Fruit fly (Drosophila melanogaster) whole organism, embryonic: Measurements from ENCODE around the gene Apoltp.

Source experiments
- Abd-B ChIP-seq: fragments of 200-800 bp; sonication (Bioruptor generic); optimal IDR thresholded peaks from 2 replicates; lab custom pipeline; 2018; ENCODE audit warnings: missing biosample characterization, mild to moderate bottlenecking, missing genetic modification characterization, moderate library complexity
- Blimp-1 ChIP-seq: fragments of 200-800 bp; sonication (Bioruptor generic); optimal IDR thresholded peaks from 3 replicates; lab custom pipeline; 2018; ENCODE audit warnings: missing biosample characterization, missing genetic modification characterization, mild to moderate bottlenecking, moderate library complexity, missing genetic modification reagents
- CG11695 ChIP-seq: fragments of 200-800 bp; sonication (Bioruptor generic); IDR thresholded peaks from 3 replicates; pipeline ENCODE4 v1.3.6; 2022; ENCODE audit warnings: missing biosample characterization, missing genetic modification characterization
- CG11723 ChIP-seq: fragments of 200-800 bp; sonication (Bioruptor generic); optimal IDR thresholded peaks from 2 replicates; lab custom pipeline; 2017; ENCODE audit warnings: missing biosample characterization, mild to moderate bottlenecking, missing genetic modification characterization
- CG12299 ChIP-seq: fragments of 200-800 bp; sonication (Bioruptor generic); optimal IDR thresholded peaks from 2 replicates; lab custom pipeline; 2018; ENCODE audit warnings: missing biosample characterization, mild to moderate bottlenecking, missing genetic modification characterization
- CG13296 ChIP-seq: fragments of 200-800 bp; sonication (Bioruptor generic); optimal IDR thresholded peaks from 3 replicates; lab custom pipeline; 2018; ENCODE audit warnings: missing biosample characterization, mild to moderate bottlenecking, missing genetic modification characterization
- CG13424 ChIP-seq: fragments of 200-800 bp; sonication (Bioruptor generic); optimal IDR thresholded peaks from 2 replicates; lab custom pipeline; 2019; ENCODE audit warnings: missing biosample characterization, mild to moderate bottlenecking, missing genetic modification characterization, moderate library complexity
- CG13894 ChIP-seq: fragments of 200-800 bp; sonication (Bioruptor generic); optimal IDR thresholded peaks from 3 replicates; lab custom pipeline; 2018; ENCODE audit warnings: missing biosample characterization, mild to moderate bottlenecking, missing genetic modification characterization, moderate library complexity
- CG1647 ChIP-seq: fragments of 200-800 bp; sonication (Bioruptor generic); optimal IDR thresholded peaks from 3 replicates; lab custom pipeline; 2016; ENCODE audit warnings: missing biosample characterization, missing genetic modification characterization
- CG16779 ChIP-seq: fragments of 200-800 bp; sonication (Bioruptor generic); IDR thresholded peaks from 2 replicates; pipeline ENCODE4 v1.3.6; 2022; ENCODE audit warnings: missing biosample characterization, missing genetic modification characterization
- CG16813 ChIP-seq: fragments of 200-800 bp; sonication (Bioruptor generic); IDR thresholded peaks from 3 replicates; pipeline ENCODE4 v1.3.6; 2022; ENCODE audit warnings: missing biosample characterization, missing genetic modification characterization; ENCODE audit not compliant: partially characterized antibody
- CG17359 ChIP-seq: fragments of 200-800 bp; sonication (Bioruptor generic); optimal IDR thresholded peaks from 3 replicates; lab custom pipeline; 2018; ENCODE audit warnings: missing biosample characterization, mild to moderate bottlenecking, missing genetic modification characterization, moderate library complexity
- CG17385 ChIP-seq: fragments of 200-800 bp; sonication (Bioruptor generic); optimal IDR thresholded peaks from 3 replicates; lab custom pipeline; 2018; ENCODE audit warnings: missing biosample characterization, mild to moderate bottlenecking, missing genetic modification characterization
- CG34376 ChIP-seq: fragments of 200-800 bp; sonication (Bioruptor generic); optimal IDR thresholded peaks from 2 replicates; lab custom pipeline; 2018; ENCODE audit warnings: missing biosample characterization, mild to moderate bottlenecking, missing genetic modification characterization
- CG4854 ChIP-seq: fragments of 200-800 bp; sonication (Bioruptor generic); optimal IDR thresholded peaks from 2 replicates; lab custom pipeline; 2016; ENCODE audit warnings: missing biosample characterization, missing genetic modification characterization, inconsistent platforms
- CG7372 ChIP-seq: fragments of 200-800 bp; sonication (Bioruptor generic); IDR thresholded peaks from 2 replicates; pipeline ENCODE4 v1.3.6; 2022; ENCODE audit warnings: missing biosample characterization, missing genetic modification characterization
- CG7987 ChIP-seq: fragments of 200-800 bp; sonication (Bioruptor generic); optimal IDR thresholded peaks from 2 replicates; lab custom pipeline; 2018; ENCODE audit warnings: missing biosample characterization, mild to moderate bottlenecking, missing genetic modification characterization, moderate library complexity
- CG8944 ChIP-seq: fragments of 200-800 bp; sonication (Bioruptor generic); optimal IDR thresholded peaks from 3 replicates; lab custom pipeline; 2016; ENCODE audit warnings: missing biosample characterization, missing genetic modification characterization
- CG9817 ChIP-seq: fragments of 200-800 bp; sonication (Bioruptor generic); optimal IDR thresholded peaks from 2 replicates; lab custom pipeline; 2018; ENCODE audit warnings: missing biosample characterization, mild to moderate bottlenecking, missing genetic modification characterization, moderate library complexity
- Doc3 ChIP-seq: fragments of 200-800 bp; sonication (Bioruptor generic); IDR thresholded peaks from 3 replicates; pipeline ENCODE4 v1.3.6; 2022; ENCODE audit warnings: missing biosample characterization, missing genetic modification characterization; ENCODE audit not compliant: partially characterized antibody
- Eip74EF ChIP-seq, 2 experiments: fragments of 200-800 bp in 1 of 2; fragments of >200 bp in 1 of 2; sonication (Bioruptor generic) in 1 of 2; optimal IDR thresholded peaks; 2 replicates each; lab custom pipeline; 2017 to 2019; ENCODE audit warnings: missing biosample characterization in 2 of 2, missing genetic modification characterization in 2 of 2, mild to moderate bottlenecking in 1 of 2, moderate library complexity in 1 of 2
- Fer3 ChIP-seq: fragments of 200-800 bp; sonication (Bioruptor generic); optimal IDR thresholded peaks from 2 replicates; lab custom pipeline; 2018; ENCODE audit warnings: missing biosample characterization, mild to moderate bottlenecking, missing genetic modification characterization, moderate library complexity
- HLH3B ChIP-seq: fragments of 200-800 bp; sonication (Bioruptor generic); IDR thresholded peaks from 2 replicates; pipeline ENCODE4 v1.3.6; 2022; ENCODE audit warnings: missing biosample characterization, missing genetic modification characterization
- Lhr ChIP-seq: fragments of 200-800 bp; sonication (Bioruptor generic); optimal IDR thresholded peaks from 3 replicates; lab custom pipeline; 2017; ENCODE audit warnings: mild to moderate bottlenecking, missing biosample characterization, missing genetic modification reagents, missing genetic modification characterization
- Lpt ChIP-seq: fragments of >200 bp; optimal IDR thresholded peaks from 2 replicates; lab custom pipeline; 2018; ENCODE audit warnings: missing biosample characterization, missing genetic modification characterization
- Max ChIP-seq: fragments of 200-800 bp; sonication (Bioruptor generic); optimal IDR thresholded peaks from 2 replicates; lab custom pipeline; 2016; ENCODE audit warnings: missing biosample characterization, mild to moderate bottlenecking, missing genetic modification characterization
- Meics ChIP-seq: fragments of 200-800 bp; sonication (Bioruptor generic); optimal IDR thresholded peaks from 2 replicates; lab custom pipeline; 2017; ENCODE audit warnings: missing biosample characterization, mild to moderate bottlenecking, missing genetic modification characterization
- Mrtf ChIP-seq: fragments of 200-800 bp; sonication (Bioruptor generic); IDR thresholded peaks from 3 replicates; pipeline ENCODE4 v1.3.6; 2022; ENCODE audit warnings: missing biosample characterization, missing genetic modification characterization
- Nf-YC ChIP-seq: fragments of 200-800 bp; optimal IDR thresholded peaks from 3 replicates; lab custom pipeline; 2019; ENCODE audit warnings: missing biosample characterization, mild to moderate bottlenecking, missing genetic modification characterization, moderate library complexity
- Six4 ChIP-seq: fragments of 200-800 bp; sonication (Bioruptor generic); optimal IDR thresholded peaks from 2 replicates; lab custom pipeline; 2016; ENCODE audit warnings: missing biosample characterization, missing genetic modification characterization
- TFAM ChIP-seq: fragments of 200-800 bp; sonication (Bioruptor generic); optimal IDR thresholded peaks from 2 replicates; lab custom pipeline; 2017; ENCODE audit warnings: missing biosample characterization, missing genetic modification characterization, inconsistent platforms
- Usf ChIP-seq: fragments of 200-800 bp; sonication (Bioruptor generic); optimal IDR thresholded peaks from 2 replicates; lab custom pipeline; 2017; ENCODE audit warnings: missing genotype, missing biosample characterization, missing genetic modification characterization
- ase ChIP-seq: fragments of 200-800 bp; sonication (Bioruptor generic); IDR thresholded peaks from 3 replicates; pipeline ENCODE4 v1.3.6; 2022; ENCODE audit warnings: missing biosample characterization, missing genetic modification characterization
- cg ChIP-seq: fragments of 200-800 bp; sonication (Bioruptor generic); optimal IDR thresholded peaks from 3 replicates; lab custom pipeline; 2019; ENCODE audit warnings: missing biosample characterization, mild to moderate bottlenecking, missing genetic modification characterization, moderate library complexity
- chif ChIP-seq, 2 experiments: fragments of 200-800 bp; sonication (Bioruptor generic); optimal IDR thresholded peaks; 3 replicates each; lab custom pipeline; 2016; ENCODE audit warnings: missing biosample characterization in 2 of 2, missing genetic modification characterization in 2 of 2
- dati ChIP-seq: fragments of 200-800 bp; sonication (Bioruptor generic); IDR thresholded peaks from 2 replicates; pipeline ENCODE4 v1.3.6; 2022; ENCODE audit warnings: missing biosample characterization, missing genetic modification characterization
- disco-r ChIP-seq: fragments of 200-800 bp; sonication (Bioruptor generic); optimal IDR thresholded peaks from 2 replicates; lab custom pipeline; 2016; ENCODE audit warnings: missing biosample characterization, missing genetic modification characterization
- fd96Cb ChIP-seq: fragments of 200-800 bp; sonication (Bioruptor generic); optimal IDR thresholded peaks from 2 replicates; lab custom pipeline; 2018; ENCODE audit warnings: missing biosample characterization, mild to moderate bottlenecking, missing genetic modification characterization, moderate library complexity
- fru ChIP-seq: fragments of >200 bp; optimal IDR thresholded peaks from 2 replicates; lab custom pipeline; 2017
- grn ChIP-seq: fragments of 200-800 bp; sonication (Bioruptor generic); optimal IDR thresholded peaks from 3 replicates; lab custom pipeline; 2017; ENCODE audit warnings: missing biosample characterization, missing genetic modification characterization
- gt ChIP-seq: fragments of 200-800 bp; sonication (Bioruptor generic); IDR thresholded peaks from 2 replicates; pipeline ENCODE4 v1.3.6; 2022; ENCODE audit warnings: missing biosample characterization, missing genetic modification characterization
- hb ChIP-seq: fragments of 200-800 bp; sonication (Bioruptor generic); IDR thresholded peaks from 3 replicates; pipeline ENCODE4 v1.3.6; 2022; ENCODE audit warnings: missing biosample characterization, missing genetic modification characterization; ENCODE audit not compliant: partially characterized antibody
- knrl ChIP-seq: fragments of 200-800 bp; sonication (Bioruptor generic); IDR thresholded peaks from 3 replicates; pipeline ENCODE4 v1.3.6; 2022; ENCODE audit warnings: missing biosample characterization, missing genetic modification characterization; ENCODE audit not compliant: partially characterized antibody
- luna ChIP-seq: fragments of 200-800 bp; sonication (Bioruptor generic); optimal IDR thresholded peaks from 2 replicates; lab custom pipeline; 2016; ENCODE audit warnings: missing biosample characterization, missing genetic modification characterization
- mam ChIP-seq: fragments of 200-800 bp; sonication (Bioruptor generic); optimal IDR thresholded peaks from 3 replicates; lab custom pipeline; 2016; ENCODE audit warnings: missing biosample characterization, missing genetic modification characterization
- pnt ChIP-seq: fragments of 200-800 bp; sonication (Bioruptor generic); optimal IDR thresholded peaks from 3 replicates; lab custom pipeline; 2016; ENCODE audit warnings: missing biosample characterization, missing genetic modification characterization
- repo ChIP-seq: fragments of 200-800 bp; sonication (Bioruptor generic); optimal IDR thresholded peaks from 2 replicates; lab custom pipeline; 2016; ENCODE audit warnings: missing biosample characterization, missing genetic modification characterization
- sens ChIP-seq: fragments of 200-800 bp; sonication (Bioruptor generic); peaks from one replicate; lab custom pipeline; 2016; ENCODE audit warnings: missing biosample characterization, missing genetic modification characterization
- slbo ChIP-seq: fragments of 200-800 bp; sonication (Bioruptor generic); IDR thresholded peaks from 2 replicates; pipeline ENCODE4 v1.3.6; 2022; ENCODE audit warnings: missing biosample characterization, missing genetic modification characterization
- ssp ChIP-seq: fragments of 200-800 bp; sonication (Bioruptor generic); IDR thresholded peaks from 2 replicates; pipeline ENCODE4 v1.3.6; 2022; ENCODE audit warnings: missing biosample characterization, missing genetic modification characterization
- vvl ChIP-seq: fragments of 200-800 bp; sonication (Bioruptor generic); IDR thresholded peaks from 2 replicates; pipeline ENCODE4 v1.3.6; 2022; ENCODE audit warnings: missing biosample characterization, missing genetic modification characterization

Apoltp gene

dm6 chr2L:9700454-9700853 is 66.5 kb downstream of the Apoltp start, which contains the start of gene pelo (continued):
- no peak for TF ChIP-seq TFAM
- peak; percentile 63 for TF ChIP-seq CG13894 (tag; lab: Kevin White, UChicago)
- TF ChIP-seq CG7372 (GFP tag; lab: Robert Waterston, UW): peak; percentile 33; the same call in 1 of the 2 replicates
- TF ChIP-seq sens (GFP tag; lab: Kevin White, UChicago): peak; percentile 69
- TF ChIP-seq mam: no peak
- TF ChIP-seq HLH3B (GFP tag; lab: Robert Waterston, UW): peak; percentile 54; the same call in 1 of the 2 replicates
- no peak for TF ChIP-seq gt (GFP tag; lab: Robert Waterston, UW)
- TF ChIP-seq dati (GFP tag; lab: Robert Waterston, UW): no peak
- no peak for TF ChIP-seq luna (GFP tag; lab: Kevin White, UChicago)
- peak; percentile 79 for TF ChIP-seq slbo (GFP tag; lab: Robert Waterston, UW)
- no peak for TF ChIP-seq Doc3 (GFP tag; lab: Robert Waterston, UW)
- TF ChIP-seq chif (GFP tag; optimal IDR thresholded peaks at IDR 0.05; lab: Kevin White, UChicago): no peak
- no peak for TF ChIP-seq Six4 (GFP tag; lab: Kevin White, UChicago)
- no peak for TF ChIP-seq fru (lab: Kevin White, UChicago)
- peak; percentile 69 for TF ChIP-seq Nf-YC
- peak; percentile 52 for TF ChIP-seq CG12299
- TF ChIP-seq disco-r: no peak
- TF ChIP-seq CG11723: peak; percentile 55
- peak; percentile 63 for TF ChIP-seq CG9817 (tag; lab: Kevin White, UChicago)
- TF ChIP-seq CG4854 (GFP tag; lab: Kevin White, UChicago): peak; percentile 42
- peak; percentile 50 for TF ChIP-seq CG17359 (tag; lab: Kevin White, UChicago)
- TF ChIP-seq Max (GFP tag; lab: Kevin White, UChicago): peak; percentile 88
- TF ChIP-seq Blimp-1 (GFP tag; lab: Kevin White, UChicago): peak; percentile 49
- TF ChIP-seq CG8944 (GFP tag; lab: Kevin White, UChicago): no peak
- TF ChIP-seq Mrtf (GFP tag; lab: Robert Waterston, UW): no peak
- peak; percentile 51 for TF ChIP-seq CG17385 (GFP tag; lab: Kevin White, UChicago)
- peak; percentile 60 for TF ChIP-seq Usf (GFP tag; lab: Kevin White, UChicago)
- TF ChIP-seq ase (GFP tag; lab: Robert Waterston, UW): peak; percentile 33; the same call in 1 of the 3 replicates
- TF ChIP-seq CG1647 (GFP tag; lab: Kevin White, UChicago): no peak
- TF ChIP-seq CG16813 (GFP tag; lab: Robert Waterston, UW): no peak
- TF ChIP-seq grn (GFP tag; lab: Kevin White, UChicago): peak; percentile 4
- TF ChIP-seq Eip74EF (GFP tag; optimal IDR thresholded peaks at IDR 0.05; lab: Kevin White, UChicago): peak in 1 of 2 experiments; percentile 33
- TF ChIP-seq CG11695 (GFP tag; lab: Robert Waterston, UW): peak; percentile 62; the same call in 2 of the 3 replicates
- TF ChIP-seq Lpt (GFP tag; lab: Kevin White, UChicago): no peak
- TF ChIP-seq repo (GFP tag; lab: Kevin White, UChicago): no peak
- peak; percentile 65 for TF ChIP-seq CG13296 (GFP tag; lab: Kevin White, UChicago)
- TF ChIP-seq Lhr (GFP tag; lab: Kevin White, UChicago): peak; percentile 66
- no peak for TF ChIP-seq hb (GFP tag; lab: Robert Waterston, UW)
- peak; percentile 22 for TF ChIP-seq Abd-B (GFP tag; lab: Kevin White, UChicago)
- TF ChIP-seq knrl: no peak; the same call in 2 of the 3 replicates
- TF ChIP-seq CG13424 (tag; lab: Kevin White, UChicago): peak; percentile 71
- no peak for TF ChIP-seq cg (GFP tag; lab: Kevin White, UChicago)
- TF ChIP-seq Meics (GFP tag; lab: Kevin White, UChicago): peak; percentile 74
- TF ChIP-seq CG7987 (GFP tag; lab: Kevin White, UChicago): peak; percentile 26
- peak; percentile 13 for TF ChIP-seq CG34376
- TF ChIP-seq CG16779 (GFP tag; lab: Robert Waterston, UW): no peak
- TF ChIP-seq fd96Cb (tag; lab: Kevin White, UChicago): peak; percentile 12
- TF ChIP-seq Fer3: peak; percentile 51
- TF ChIP-seq vvl (GFP tag; lab: Robert Waterston, UW): peak; percentile 81
- peak; percentile 55; the same call in 1 of the 2 replicates for TF ChIP-seq ssp (GFP tag; lab: Robert Waterston, UW)
- no peak for TF ChIP-seq pnt (GFP tag; lab: Kevin White, UChicago)
